Worm (Caenorhabditis elegans) whole organism, L3 larva: ENCODE results near the gene F56H9.6.

Source experiments
- R02D3.7 ChIP-seq: fragments of 150-350 bp; optimal IDR thresholded peaks from 2 replicates; lab custom pipeline; 2014; ENCODE audit warnings: missing biosample characterization, missing genetic modification characterization
- ZK546.5 ChIP-seq: sonication (generic microtip); optimal IDR thresholded peaks from 2 replicates; lab custom pipeline; 2017; ENCODE audit warnings: missing biosample characterization, missing genetic modification characterization
- aly-2 ChIP-seq: fragments of 150-350 bp; optimal IDR thresholded peaks from 2 replicates; lab custom pipeline; 2014; ENCODE audit warnings: missing biosample characterization, missing genetic modification characterization
- ceh-28 ChIP-seq: fragments of 150-350 bp; optimal IDR thresholded peaks from 2 replicates; lab custom pipeline; 2014; ENCODE audit warnings: missing biosample characterization, missing genetic modification reagents, missing genetic modification characterization
- ceh-82 ChIP-seq: fragments of 150-350 bp; optimal IDR thresholded peaks from 2 replicates; lab custom pipeline; 2014; ENCODE audit warnings: missing biosample characterization, missing genetic modification characterization
- ceh-9 ChIP-seq: sonication (generic microtip); optimal IDR thresholded peaks from 2 replicates; lab custom pipeline; 2018; ENCODE audit warnings: missing biosample characterization, missing genetic modification characterization
- egl-27 ChIP-seq: sonication (generic microtip); optimal IDR thresholded peaks from 4 replicates; lab custom pipeline; 2017; ENCODE audit warnings: missing biosample characterization, missing genetic modification reagents, missing genetic modification characterization
- egl-5 ChIP-seq: fragments of 150-350 bp; optimal IDR thresholded peaks from 2 replicates; lab custom pipeline; 2017; ENCODE audit warnings: missing biosample characterization, missing genetic modification reagents, missing genetic modification characterization, inconsistent platforms
- elt-1 ChIP-seq: fragments of 150-350 bp; optimal IDR thresholded peaks from 2 replicates; lab custom pipeline; 2014; ENCODE audit warnings: missing biosample characterization, missing genetic modification characterization
- elt-2 ChIP-seq: sonication (generic microtip); optimal IDR thresholded peaks from 2 replicates; lab custom pipeline; 2016; ENCODE audit warnings: missing genetic modification reagents, mild to moderate bottlenecking, missing genetic modification characterization, missing compliant biosample characterization
- elt-3 ChIP-seq, 3 experiments: fragments of 150-350 bp in 1 of 3; sonication (generic microtip) in 2 of 3; optimal IDR thresholded peaks; 2 replicates in 2 of 3; 4 replicates in 1 of 3; lab custom pipeline; 2014 to 2017; ENCODE audit warnings: missing biosample characterization in 3 of 3, missing genetic modification characterization in 3 of 3
- eor-1 ChIP-seq, 2 experiments: fragments of 150-350 bp; optimal IDR thresholded peaks; 2 replicates each; lab custom pipeline; 2014 to 2018; ENCODE audit warnings: missing biosample characterization in 2 of 2, missing genetic modification characterization in 2 of 2
- fkh-10 ChIP-seq: sonication (generic microtip); optimal IDR thresholded peaks from 2 replicates; lab custom pipeline; 2017; ENCODE audit warnings: missing biosample characterization, missing genetic modification reagents, missing genetic modification characterization
- fkh-2 ChIP-seq: fragments of 150-350 bp; optimal IDR thresholded peaks from 2 replicates; lab custom pipeline; 2014; ENCODE audit warnings: missing biosample characterization, missing genetic modification reagents, missing genetic modification characterization
- hmg-11 ChIP-seq: sonication (generic microtip); optimal IDR thresholded peaks from 2 replicates; lab custom pipeline; 2016; ENCODE audit warnings: missing genetic modification characterization, missing compliant biosample characterization
- lin-15B ChIP-seq: fragments of 150-350 bp; optimal IDR thresholded peaks from 2 replicates; lab custom pipeline; 2014; ENCODE audit warnings: missing biosample characterization, missing genetic modification characterization
- lin-39 ChIP-seq: fragments of 150-350 bp; optimal IDR thresholded peaks from 2 replicates; lab custom pipeline; 2018; ENCODE audit warnings: missing biosample characterization, missing genetic modification reagents, missing genetic modification characterization
- lsy-12 ChIP-seq: sonication (generic microtip); optimal IDR thresholded peaks from 2 replicates; lab custom pipeline; 2016; ENCODE audit warnings: mild to moderate bottlenecking, missing genetic modification characterization, missing compliant biosample characterization
- mdl-1 ChIP-seq: fragments of 150-350 bp; optimal IDR thresholded peaks from 2 replicates; lab custom pipeline; 2014; ENCODE audit warnings: missing biosample characterization, missing genetic modification characterization
- mml-1 ChIP-seq: fragments of 150-350 bp; sonication (generic microtip); optimal IDR thresholded peaks from 3 replicates; lab custom pipeline; 2014; ENCODE audit warnings: missing biosample characterization, missing genetic modification characterization
- nfya-1 ChIP-seq: sonication (generic microtip); optimal IDR thresholded peaks from 2 replicates; lab custom pipeline; 2017; ENCODE audit warnings: missing genetic modification characterization, mild to moderate bottlenecking, missing compliant biosample characterization, antibody characterized with exemption, moderate library complexity; ENCODE audit not compliant: insufficient read depth
- nhr-11 ChIP-seq: fragments of 150-350 bp; optimal IDR thresholded peaks from 2 replicates; lab custom pipeline; 2014; ENCODE audit warnings: missing biosample characterization, missing genetic modification characterization
- nhr-12 ChIP-seq: fragments of 150-350 bp; optimal IDR thresholded peaks from 2 replicates; lab custom pipeline; 2014; ENCODE audit warnings: missing biosample characterization, missing genetic modification characterization
- nhr-23 ChIP-seq: fragments of 150-350 bp; optimal IDR thresholded peaks from 2 replicates; lab custom pipeline; 2014; ENCODE audit warnings: missing biosample characterization, missing genetic modification reagents, missing genetic modification characterization
- nhr-25 ChIP-seq: sonication (generic microtip); optimal IDR thresholded peaks from 2 replicates; lab custom pipeline; 2017; ENCODE audit warnings: missing biosample characterization, missing genetic modification characterization
- nhr-28 ChIP-seq: fragments of 150-350 bp; optimal IDR thresholded peaks from 2 replicates; lab custom pipeline; 2014; ENCODE audit warnings: missing biosample characterization, missing genetic modification characterization
- nhr-76 ChIP-seq: fragments of 150-350 bp; sonication (generic microtip); optimal IDR thresholded peaks from 5 replicates; lab custom pipeline; 2014; ENCODE audit warnings: missing biosample characterization, missing genetic modification characterization
- nhr-77 ChIP-seq: fragments of 150-350 bp; optimal IDR thresholded peaks from 2 replicates; lab custom pipeline; 2014; ENCODE audit warnings: missing biosample characterization, missing genetic modification characterization
- pha-4 ChIP-seq: fragments of 150-350 bp; optimal IDR thresholded peaks from 2 replicates; lab custom pipeline; 2014; ENCODE audit warnings: missing biosample characterization, missing genetic modification reagents, missing genetic modification characterization
- pqm-1 ChIP-seq: fragments of 150-350 bp; optimal IDR thresholded peaks from 2 replicates; lab custom pipeline; 2017; ENCODE audit warnings: missing biosample characterization, missing genetic modification characterization, inconsistent platforms
- sea-2 ChIP-seq: fragments of 150-350 bp; sonication (generic microtip); optimal IDR thresholded peaks from 4 replicates; lab custom pipeline; 2014; ENCODE audit warnings: missing biosample characterization, missing genetic modification reagents, missing genetic modification characterization
- skn-1 ChIP-seq: fragments of 150-350 bp; optimal IDR thresholded peaks from 2 replicates; lab custom pipeline; 2014; ENCODE audit warnings: missing biosample characterization, missing genetic modification characterization
- snpc-4 ChIP-seq: fragments of 150-350 bp; optimal IDR thresholded peaks from 2 replicates; lab custom pipeline; 2014; ENCODE audit warnings: missing biosample characterization, missing genetic modification characterization
- tbx-2 ChIP-seq: sonication (generic microtip); optimal IDR thresholded peaks from 2 replicates; lab custom pipeline; 2016; ENCODE audit warnings: mild to moderate bottlenecking, missing genetic modification characterization, missing compliant biosample characterization
- unc-39 ChIP-seq: sonication (generic microtip); optimal IDR thresholded peaks from 4 replicates; lab custom pipeline; 2017; ENCODE audit warnings: missing biosample characterization, missing genetic modification characterization
- zag-1 ChIP-seq: fragments of 150-350 bp; optimal IDR thresholded peaks from 2 replicates; lab custom pipeline; 2014; ENCODE audit warnings: missing biosample characterization, missing genetic modification characterization
- ztf-11 ChIP-seq: fragments of 150-350 bp; optimal IDR thresholded peaks from 2 replicates; lab custom pipeline; 2014; ENCODE audit warnings: missing biosample characterization, missing genetic modification characterization
- ztf-4 ChIP-seq: fragments of 150-350 bp; optimal IDR thresholded peaks from 2 replicates; lab custom pipeline; 2014; ENCODE audit warnings: missing biosample characterization, missing genetic modification characterization

Gene F56H9.6

DNA sequence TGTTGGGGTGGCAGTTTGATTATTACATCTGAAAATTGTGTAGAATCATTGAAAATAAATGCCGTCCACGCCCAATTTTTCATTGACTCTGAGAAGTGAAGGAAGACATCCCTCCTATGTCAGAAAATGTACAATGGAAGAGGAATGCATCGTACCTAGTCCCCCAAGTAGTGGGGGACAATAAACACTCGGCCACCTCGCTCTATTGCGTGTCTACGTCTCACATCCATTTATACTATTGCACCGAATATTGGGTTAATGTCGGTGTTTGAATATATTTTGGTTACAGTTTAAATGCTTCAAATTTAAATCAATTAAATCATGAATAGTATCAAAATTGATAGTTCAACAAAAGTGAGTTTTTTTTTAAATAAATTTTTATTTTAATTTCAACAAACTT lies 20.0 kb upstream of the F56H9.6 start, which contains the start of gene lin-25:
Gene lin-25 (plus strand): TSS at position 290 of the 400 bp plus-strand sequence.
- no peak for TF ChIP-seq skn-1 (tag; lab: Kevin White, UChicago)
- TF ChIP-seq lin-15B (tag; lab: Kevin White, UChicago) = peak; percentile 51
- TF ChIP-seq egl-5 (tag; lab: Kevin White, UChicago) = no peak
- no peak for TF ChIP-seq pqm-1 (tag; lab: Kevin White, UChicago)
- no peak for TF ChIP-seq eor-1 (tag; optimal IDR thresholded peaks at IDR 0.05; lab: Kevin White, UChicago)
- TF ChIP-seq snpc-4 (tag; lab: Kevin White, UChicago) = peak; percentile 27
- peak; percentile 58 for TF ChIP-seq hmg-11 (tag; lab: Kevin White, UChicago)
- TF ChIP-seq nhr-12 (tag; lab: Kevin White, UChicago) = no peak
- peak; percentile 42 for TF ChIP-seq nfya-1 (tag; lab: Kevin White, UChicago)
- peak; percentile 63 for TF ChIP-seq pha-4
- TF ChIP-seq lin-39 (tag; lab: Kevin White, UChicago) = no peak
- no peak for TF ChIP-seq ceh-82 (tag; lab: Kevin White, UChicago)
- peak; percentile 24 for TF ChIP-seq nhr-25

DNA sequence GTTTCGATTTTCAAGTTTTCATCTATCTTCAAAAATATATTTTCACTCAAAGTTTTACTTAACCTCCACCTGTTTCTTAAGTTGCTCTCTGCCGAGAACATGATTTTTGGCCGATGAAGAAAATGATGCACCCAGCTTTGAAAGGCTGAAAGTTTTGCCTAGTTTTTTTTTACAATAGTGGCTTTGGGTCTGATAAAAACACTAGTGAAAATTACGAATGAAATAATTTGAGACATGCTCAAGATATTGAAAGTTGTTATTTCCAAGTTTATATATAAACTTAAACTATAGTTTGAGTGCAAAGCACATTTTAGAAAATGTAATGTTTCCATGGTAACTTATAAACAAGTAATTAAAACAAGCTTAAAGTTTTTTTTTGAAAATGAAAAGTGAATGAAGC lies 19.6 kb upstream of the F56H9.6 start, which contains the start of gene gpa-9:
Gene gpa-9 (minus strand): TSS at position 101 of the 400 bp plus-strand sequence.
- TF ChIP-seq unc-39 (tag; lab: Kevin White, UChicago) (no peak), fkh-10 (GFP tag; lab: Kevin White, UChicago) (no peak), skn-1 (tag; lab: Kevin White, UChicago) (no peak), nhr-23 (tag; lab: Kevin White, UChicago) (no peak), R02D3.7 (no peak), ceh-28 (no peak), ceh-82 (tag; lab: Kevin White, UChicago) (no peak), zag-1 (tag; lab: Kevin White, UChicago) (no peak), lin-15B (tag; lab: Kevin White, UChicago) (no peak), ztf-4 (no peak), nhr-76 (no peak), elt-1 (tag; lab: Kevin White, UChicago) (no peak), hmg-11 (tag; lab: Kevin White, UChicago) (no peak), nfya-1 (tag; lab: Kevin White, UChicago) (no peak), egl-27 (tag; lab: Kevin White, UChicago) (no peak), eor-1 (tag; optimal IDR thresholded peaks at IDR 0.05; lab: Kevin White, UChicago) (no peak), fkh-2 (tag; lab: Kevin White, UChicago) (no peak)
- TF ChIP-seq, all 47 proteins: peak for 0

DNA sequence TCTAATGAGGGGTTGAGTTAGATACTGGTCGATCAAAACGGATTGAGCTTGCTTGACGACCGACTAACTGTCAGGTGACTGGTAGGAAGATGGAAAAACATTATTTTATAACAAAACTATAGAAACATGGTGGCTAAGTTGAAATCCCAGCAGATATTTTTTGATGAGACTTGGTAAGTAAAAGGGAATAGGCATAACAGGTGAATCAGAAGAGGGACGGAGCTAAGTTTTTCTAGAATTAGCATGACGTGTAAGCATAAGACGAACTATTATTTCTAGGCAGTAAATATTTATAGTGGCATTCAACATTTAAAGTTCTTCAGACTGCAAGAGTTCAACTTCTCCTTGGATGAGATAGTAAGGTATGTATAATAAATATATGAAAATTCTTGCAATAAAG lies 14.9 kb upstream of the F56H9.6 start, which contains the start of gene F56H9.8:
Gene F56H9.8 (plus strand): TSS at position 301 of the 400 bp plus-strand sequence.
- TF ChIP-seq lin-15B (tag; lab: Kevin White, UChicago) (no peak), ceh-82 (tag; lab: Kevin White, UChicago) (no peak), nhr-28 (tag; lab: Kevin White, UChicago) (no peak), ceh-9 (tag; lab: Kevin White, UChicago) (no peak), ZK546.5 (tag; lab: Kevin White, UChicago) (no peak), eor-1 (tag; optimal IDR thresholded peaks at IDR 0.05; lab: Kevin White, UChicago) (no peak), unc-39 (tag; lab: Kevin White, UChicago) (no peak), elt-3 (tag; optimal IDR thresholded peaks at IDR 0.05; lab: Kevin White, UChicago) (no peak), egl-27 (tag; lab: Kevin White, UChicago) (no peak), aly-2 (no peak), sea-2 (GFP tag; lab: Kevin White, UChicago) (no peak), lsy-12 (no peak)

DNA sequence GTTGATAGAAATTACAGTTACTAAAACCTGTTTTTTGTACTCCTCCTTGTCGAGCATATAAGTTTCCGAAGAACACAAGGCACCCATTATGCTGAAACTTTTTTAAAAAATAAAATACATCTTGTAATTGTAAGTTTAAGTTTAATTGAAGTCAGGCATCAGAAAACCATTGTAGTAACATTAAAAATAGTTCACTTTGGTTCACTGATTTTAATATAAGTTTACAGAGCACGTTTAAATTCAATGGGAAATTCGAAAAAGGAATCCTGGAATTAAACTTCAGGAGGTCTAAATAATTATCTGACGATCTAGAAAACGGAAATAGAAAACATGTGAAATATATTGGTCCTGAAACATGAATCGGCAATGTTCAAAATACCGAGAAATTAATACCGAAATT lies 10.7 kb upstream of the F56H9.6 start, which contains the start of gene gpa-8:
Gene gpa-8 (minus strand): TSS at position 101 of the 400 bp plus-strand sequence.
- TF ChIP-seq egl-27 (tag; lab: Kevin White, UChicago) (no peak), nhr-77 (no peak), lin-15B (tag; lab: Kevin White, UChicago) (no peak), nhr-11 (no peak), nfya-1 (tag; lab: Kevin White, UChicago) (no peak), hmg-11 (tag; lab: Kevin White, UChicago) (no peak), mml-1 (tag; lab: Kevin White, UChicago) (no peak), fkh-2 (tag; lab: Kevin White, UChicago) (no peak), mdl-1 (tag; lab: Kevin White, UChicago) (no peak), snpc-4 (tag; lab: Kevin White, UChicago) (no peak), ztf-11 (tag; lab: Kevin White, UChicago) (no peak), aly-2 (no peak), pqm-1 (tag; lab: Kevin White, UChicago) (no peak), skn-1 (tag; lab: Kevin White, UChicago) (no peak), elt-2 (no peak), tbx-2 (tag; lab: Kevin White, UChicago) (no peak), nhr-76 (no peak), unc-39 (tag; lab: Kevin White, UChicago) (no peak)
